Fruit fly (Drosophila melanogaster): ENCODE measurements around the gene spoon.

spoon gene

dm6 chrX:5419045-5419901 lies 1.4 kb downstream of the spoon start (continued):
- peak; percentile 23 for TF ChIP-seq Sry-δ (GFP tag; optimal IDR thresholded peaks at IDR 0.05)
- TF ChIP-seq CG8944 (GFP tag; optimal IDR thresholded peaks at IDR 0.05) = peak; percentile 48
- peak; percentile 82 for TF ChIP-seq Oaz (GFP tag; IDR thresholded peaks at IDR 0.05)
- TF ChIP-seq CHES-1-like (GFP tag; optimal IDR thresholded peaks at IDR 0.05) = peak; percentile 69
- TF ChIP-seq Hmx (GFP tag; optimal IDR thresholded peaks at IDR 0.05) = no peak
- TF ChIP-seq Opbp (GFP tag; IDR thresholded peaks at IDR 0.05; ENCODE audit: partially characterized antibody) = no peak
- TF ChIP-seq Elba2 (GFP tag; optimal IDR thresholded peaks at IDR 0.05) = no peak
- no peak for TF ChIP-seq sc (optimal IDR thresholded peaks at IDR 0.05)
- no peak for TF ChIP-seq sc (GFP tag; optimal IDR thresholded peaks at IDR 0.05)
- peak; percentile 82 for TF ChIP-seq CG11695 (GFP tag; IDR thresholded peaks at IDR 0.05)
- no peak for TF ChIP-seq NC2α (GFP tag; optimal IDR thresholded peaks at IDR 0.05)
- no peak for TF ChIP-seq CG8478 (optimal IDR thresholded peaks at IDR 0.05)
- peak; percentile 69 for TF ChIP-seq Aef1 (GFP tag; IDR thresholded peaks at IDR 0.05)
- TF ChIP-seq CG7786 (GFP tag; optimal IDR thresholded peaks at IDR 0.05) = peak; percentile 67
- peak; percentile 26 for TF ChIP-seq Chrac-16 (GFP tag; optimal IDR thresholded peaks at IDR 0.05)
- peak; percentile 84 for TF ChIP-seq mam (GFP tag; optimal IDR thresholded peaks at IDR 0.05)
- peak in 1 of 2 experiments; percentile 78 for TF ChIP-seq Eip74EF (GFP tag; optimal IDR thresholded peaks at IDR 0.05)
- peak; percentile 84 for TF ChIP-seq E2f1 (GFP tag; IDR thresholded peaks at IDR 0.05)
- peak; percentile 60; the same call in 1 of the 2 replicates for TF ChIP-seq sens-2 (GFP tag; IDR thresholded peaks at IDR 0.05)
- TF ChIP-seq CG12071 (GFP tag; optimal IDR thresholded peaks at IDR 0.05) = peak; percentile 72
- no peak for TF ChIP-seq CG15073 (GFP tag; optimal IDR thresholded peaks at IDR 0.05)
- peak; percentile 60 for TF ChIP-seq CG16863 (GFP tag; optimal IDR thresholded peaks at IDR 0.05)
- no peak for TF ChIP-seq sna (GFP tag; IDR thresholded peaks at IDR 0.05; ENCODE audit: partially characterized antibody)
- TF ChIP-seq lov (optimal IDR thresholded peaks at IDR 0.05) = no peak
- TF ChIP-seq lov (GFP tag; IDR thresholded peaks at IDR 0.05) = 0 out of 3 replicates have a peak, but pooled peaks have one; percentile 68
- TF ChIP-seq CG42726 (GFP tag; IDR thresholded peaks at IDR 0.05; ENCODE audit: partially characterized antibody) = no peak
- TF ChIP-seq dysf (GFP tag; IDR thresholded peaks at IDR 0.05) = peak; percentile 87; the same call in 2 of the 3 replicates
- peak; percentile 81 for TF ChIP-seq CG14050 (GFP tag; IDR thresholded peaks at IDR 0.05)
- TF ChIP-seq Hr3 (GFP tag; optimal IDR thresholded peaks at IDR 0.05) = peak; percentile 63
- peak; percentile 1 for TF ChIP-seq CG4854 (GFP tag; optimal IDR thresholded peaks at IDR 0.05)
- 0 out of 2 replicates have a peak, but pooled peaks have one; percentile 16 for TF ChIP-seq CkIIα-i1 (GFP tag; IDR thresholded peaks at IDR 0.05)
- peak; percentile 53 for TF ChIP-seq CG1792 (GFP tag; optimal IDR thresholded peaks at IDR 0.05)
- TF ChIP-seq bsh (GFP tag; optimal IDR thresholded peaks at IDR 0.05) = peak; percentile 3 to 75
- peak; percentile 6 for TF ChIP-seq CG14965 (GFP tag; optimal IDR thresholded peaks at IDR 0.05; ENCODE audit: borderline replicate concordance)
- TF ChIP-seq ATbp (GFP tag; optimal IDR thresholded peaks at IDR 0.05) = peak; percentile 74
- TF ChIP-seq TFAM (GFP tag; optimal IDR thresholded peaks at IDR 0.05) = no peak
- peak; percentile 74; the same call in 2 of the 3 replicates for TF ChIP-seq CG7357 (GFP tag; IDR thresholded peaks at IDR 0.05)
- peak; percentile 31 for TF ChIP-seq CG14710 (tag; optimal IDR thresholded peaks at IDR 0.05)
- peak; percentile 20; the same call in 1 of the 2 replicates for TF ChIP-seq Adf1 (GFP tag; IDR thresholded peaks at IDR 0.05)
- TF ChIP-seq ato (GFP tag; IDR thresholded peaks at IDR 0.05; ENCODE audit: partially characterized antibody) = no peak
- TF ChIP-seq cad (GFP tag; optimal IDR thresholded peaks at IDR 0.05) = no peak
- TF ChIP-seq Vsx1 (GFP tag; optimal IDR thresholded peaks at IDR 0.05) = peak; percentile 44
- TF ChIP-seq p53 (GFP tag; optimal IDR thresholded peaks at IDR 0.05) = peak; percentile 97
- no peak for TF ChIP-seq CG11560 (tag; IDR thresholded peaks at IDR 0.05)
- TF ChIP-seq nau (GFP tag; optimal IDR thresholded peaks at IDR 0.05) = peak; percentile 67
- TF ChIP-seq CG8924 (tag; optimal IDR thresholded peaks at IDR 0.05) = peak; percentile 49
- TF ChIP-seq CG3163 (GFP tag; optimal IDR thresholded peaks at IDR 0.05) = peak; percentile 42
- peak; percentile 39 for TF ChIP-seq CG33213 (GFP tag; optimal IDR thresholded peaks at IDR 0.05)
- peak; percentile 65 for TF ChIP-seq CG6272 (GFP tag; IDR thresholded peaks at IDR 0.05)
- TF ChIP-seq disco-r (GFP tag; optimal IDR thresholded peaks at IDR 0.05) = peak; percentile 71
